Fruit fly (Drosophila melanogaster): ENCODE results near the gene Nhe3.

Nhe3 gene

DNA sequence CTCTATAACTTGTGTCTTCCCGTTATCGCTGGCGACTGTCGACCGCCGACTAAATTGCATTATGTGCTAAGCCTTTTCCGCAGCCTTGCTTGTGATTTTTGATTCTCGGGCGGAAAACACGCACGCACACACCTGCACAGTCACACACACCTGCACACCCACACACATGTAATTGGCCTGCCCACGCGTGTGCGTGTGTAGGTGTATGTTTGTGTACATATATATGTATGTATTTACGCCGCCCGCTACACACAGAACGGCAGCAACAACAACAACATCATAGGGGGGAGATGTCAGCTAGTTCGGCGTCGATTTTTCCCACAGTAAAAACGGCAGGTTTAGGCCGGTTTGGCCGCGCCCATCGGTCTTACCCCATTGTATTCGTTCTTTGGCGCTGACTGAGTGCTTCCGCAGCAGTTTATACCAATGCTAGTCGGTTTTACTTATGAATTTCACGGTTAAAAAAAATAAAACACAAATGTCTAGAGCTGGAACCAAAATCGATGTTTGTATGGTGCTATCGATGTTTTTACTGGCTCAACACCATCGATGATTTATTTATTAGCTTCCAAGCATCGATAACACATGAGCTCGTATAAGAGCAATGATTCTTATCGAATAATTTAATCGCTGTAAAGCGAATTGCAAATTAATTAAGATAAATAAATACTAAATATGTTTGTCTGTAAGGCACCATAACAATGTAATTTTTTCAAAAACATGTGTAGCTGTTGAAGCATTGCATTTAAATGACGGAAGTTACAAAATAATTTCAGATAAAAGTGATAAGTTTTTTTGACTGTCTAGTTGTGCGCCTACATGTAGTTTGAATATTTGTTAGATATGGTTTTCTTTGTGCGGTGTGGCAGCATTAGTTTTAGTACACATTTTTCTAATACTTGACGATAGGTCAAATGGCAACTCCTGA is 38.9 kb upstream of the Nhe3 start, which contains the start of gene homer (continued):
- TF ChIP-seq CHES-1-like (GFP tag; optimal IDR thresholded peaks at IDR 0.05) (peak; percentile 26), CG31224 (GFP tag; IDR thresholded peaks at IDR 0.05) (no peak), CG10267 (tag; optimal IDR thresholded peaks at IDR 0.05) (peak; percentile 28), CG10147 (GFP tag; optimal IDR thresholded peaks at IDR 0.05) (no peak), CG8089 (GFP tag; optimal IDR thresholded peaks at IDR 0.05) (no peak), fd64A (GFP tag; optimal IDR thresholded peaks at IDR 0.05) (peak; percentile 48), croc (GFP tag; conservative IDR thresholded peaks at IDR 0.05) (no peak), Xrp1 (GFP tag; IDR thresholded peaks at IDR 0.05) (peak; percentile 27; the same call in 1 of the 2 replicates), unpg (GFP tag; optimal IDR thresholded peaks at IDR 0.05) (no peak), CG3847 (GFP tag; IDR thresholded peaks at IDR 0.05) (no peak), cato (GFP tag; optimal IDR thresholded peaks at IDR 0.05; ENCODE audit: borderline replicate concordance) (no peak), CG15601 (tag; optimal IDR thresholded peaks at IDR 0.05) (no peak), CG11456 (GFP tag; IDR thresholded peaks at IDR 0.05) (no peak), oc (tag; optimal IDR thresholded peaks at IDR 0.05) (no peak), CG15479 (GFP tag; optimal IDR thresholded peaks at IDR 0.05) (no peak), tap (tag; optimal IDR thresholded peaks at IDR 0.05) (no peak), Ptx1 (GFP tag; IDR thresholded peaks at IDR 0.05) (0 out of 2 replicates have a peak, but pooled peaks have one; percentile 9), schlank (tag; optimal IDR thresholded peaks at IDR 0.05) (no peak), CG1233 (GFP tag; optimal IDR thresholded peaks at IDR 0.05) (no peak), lmd (GFP tag; IDR thresholded peaks at IDR 0.05) (no peak), Meics (GFP tag; optimal IDR thresholded peaks at IDR 0.05) (no peak), bigmax (GFP tag; optimal IDR thresholded peaks at IDR 0.05) (peak; percentile 24), Trl (optimal IDR thresholded peaks at IDR 0.05) (no peak), Trl (GFP tag; optimal IDR thresholded peaks at IDR 0.05) (no peak), CG11247 (GFP tag; IDR thresholded peaks at IDR 0.05) (no peak), en (GFP tag; optimal IDR thresholded peaks at IDR 0.05) (peak; percentile 11), CG16779 (GFP tag; IDR thresholded peaks at IDR 0.05) (no peak), salm (tag; optimal IDR thresholded peaks at IDR 0.05) (no peak), dm (GFP tag; optimal IDR thresholded peaks at IDR 0.05) (peak; percentile 27), Sry-δ (GFP tag; optimal IDR thresholded peaks at IDR 0.05) (peak; percentile 91), pzg (GFP tag; optimal IDR thresholded peaks at IDR 0.05) (peak; percentile 53), CG13123 (GFP tag; optimal IDR thresholded peaks at IDR 0.05) (no peak), Dref (GFP tag; IDR thresholded peaks at IDR 0.05) (peak; percentile 98), exex (tag; optimal IDR thresholded peaks at IDR 0.05) (peak; percentile 14), kni (GFP tag; optimal IDR thresholded peaks at IDR 0.05) (peak; percentile 55), jing (GFP tag; optimal IDR thresholded peaks at IDR 0.05) (no peak), caup (GFP tag; optimal IDR thresholded peaks at IDR 0.05; ENCODE audit: severe bottlenecking) (peak; percentile 8), CG43689 (GFP tag; IDR thresholded peaks at IDR 0.05) (no peak), Dek (tag; optimal IDR thresholded peaks at IDR 0.05) (no peak), Abd-B (GFP tag; optimal IDR thresholded peaks at IDR 0.05) (peak; percentile 84), ftz-f1 (GFP tag; optimal IDR thresholded peaks at IDR 0.05) (peak; percentile 10), cad (GFP tag; optimal IDR thresholded peaks at IDR 0.05) (no peak), Atf6 (GFP tag; IDR thresholded peaks at IDR 0.05) (no peak), CG12769 (tag; optimal IDR thresholded peaks at IDR 0.05) (peak; percentile 8), CG4424 (GFP tag; optimal IDR thresholded peaks at IDR 0.05) (no peak), aop (GFP tag; IDR thresholded peaks at IDR 0.05) (no peak), bsh (GFP tag; optimal IDR thresholded peaks at IDR 0.05) (no peak), da (GFP tag; optimal IDR thresholded peaks at IDR 0.05) (peak; percentile 22), tna (GFP tag; IDR thresholded peaks at IDR 0.05; ENCODE audit: partially characterized antibody) (peak; percentile 96)
